Worm (Caenorhabditis elegans): ENCODE measurements around the gene unc-50.

The unc-50 gene

DNA sequence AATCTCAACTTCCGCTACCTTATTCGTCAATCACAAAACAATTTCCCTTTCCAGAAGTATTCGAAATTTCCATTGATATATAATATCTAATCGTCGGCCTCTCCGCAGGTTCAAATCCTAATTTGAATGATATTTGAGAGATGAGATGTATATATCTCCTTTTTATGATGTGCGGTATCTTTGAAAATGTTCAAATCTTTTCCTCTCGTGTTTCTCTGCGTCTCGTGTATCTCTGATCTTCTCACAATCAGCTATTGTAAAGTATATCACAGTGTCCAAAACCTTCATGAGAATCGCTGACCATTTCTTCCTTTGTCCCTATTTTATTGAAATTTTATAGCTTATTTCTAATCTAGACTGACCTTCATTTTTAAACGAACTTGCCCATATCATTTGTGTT is 28.2 kb downstream of the unc-50 start:
- TF ChIP-seq lin-14 (GFP tag; optimal IDR thresholded peaks at IDR 0.05) (peak; percentile 3), fkh-8 (tag; optimal IDR thresholded peaks at IDR 0.05) (no peak), unc-30 (tag; optimal IDR thresholded peaks at IDR 0.05) (no peak), lin-13 (GFP tag; optimal IDR thresholded peaks at IDR 0.05) (no peak), vab-15 (tag; optimal IDR thresholded peaks at IDR 0.05) (no peak), elt-3 (tag; optimal IDR thresholded peaks at IDR 0.05) (peak in 4 of 6 experiments; percentile 11 to 59 (median 32)), zip-4 (GFP tag; optimal IDR thresholded peaks at IDR 0.05) (no peak), mab-9 (GFP tag; IDR thresholded peaks at IDR 0.05) (no peak), nhr-90 (tag; optimal IDR thresholded peaks at IDR 0.05; ENCODE audit: poor library complexity) (no peak), nhr-237 (tag; optimal IDR thresholded peaks at IDR 0.05) (no peak), nhr-20 (tag; optimal IDR thresholded peaks at IDR 0.05) (no peak), ceh-88 (GFP tag; IDR thresholded peaks at IDR 0.05) (no peak), aha-1 (tag; optimal IDR thresholded peaks at IDR 0.05) (no peak), ets-5 (GFP tag; IDR thresholded peaks at IDR 0.05) (no peak), egl-13 (tag; optimal IDR thresholded peaks at IDR 0.05) (no peak), blmp-1 (tag; optimal IDR thresholded peaks at IDR 0.05) (peak; percentile 48), tbx-2 (tag; optimal IDR thresholded peaks at IDR 0.05) (no peak), fos-1 (tag; optimal IDR thresholded peaks at IDR 0.05) (no peak), irx-1 (tag; optimal IDR thresholded peaks at IDR 0.05) (no peak), ceh-8 (GFP tag; optimal IDR thresholded peaks at IDR 0.05) (no peak), nhr-85 (tag) (peak; percentile 73), sup-37 (GFP tag; optimal IDR thresholded peaks at IDR 0.05) (no peak), nhr-19 (GFP tag; conservative IDR thresholded peaks at IDR 0.05) (no peak)

ce11 chrIII:10285623-10286022 is 32.3 kb downstream of the unc-50 start, which contains the start of gene K10G9.2:
K10G9.2 (plus strand) TSS chrIII:10285923.
- no peak for TF ChIP-seq tbx-2 (tag; optimal IDR thresholded peaks at IDR 0.05)
- TF ChIP-seq hlh-17 (GFP tag; optimal IDR thresholded peaks at IDR 0.05; ENCODE audit: borderline replicate concordance): no peak
- TF ChIP-seq snu-23 (GFP tag; optimal IDR thresholded peaks at IDR 0.05): no peak
- TF ChIP-seq efl-1 (optimal IDR thresholded peaks at IDR 0.05): no peak
- no peak for TF ChIP-seq efl-1 (GFP tag; optimal IDR thresholded peaks at IDR 0.05 in 1 of 2)
- no peak for TF ChIP-seq unc-62 (GFP tag; optimal IDR thresholded peaks at IDR 0.05)
- no peak for TF ChIP-seq tlp-1 (tag; optimal IDR thresholded peaks at IDR 0.05)
- TF ChIP-seq fkh-8 (tag; optimal IDR thresholded peaks at IDR 0.05): no peak
- TF ChIP-seq irx-1 (tag; optimal IDR thresholded peaks at IDR 0.05): no peak
- TF ChIP-seq elt-2 (tag; optimal IDR thresholded peaks at IDR 0.05): no peak
- no peak for TF ChIP-seq mdl-1 (tag; optimal IDR thresholded peaks at IDR 0.05)
- TF ChIP-seq lir-3 (tag; optimal IDR thresholded peaks at IDR 0.05; ENCODE audit: poor library complexity): no peak
- no peak for TF ChIP-seq unc-86 (tag; optimal IDR thresholded peaks at IDR 0.05)
- TF ChIP-seq nhr-85 (tag): no peak
- no peak for TF ChIP-seq hlh-4 (tag; optimal IDR thresholded peaks at IDR 0.05)
- TF ChIP-seq C16A3.4 (tag; optimal IDR thresholded peaks at IDR 0.05): no peak
- TF ChIP-seq pqm-1 (tag; optimal IDR thresholded peaks at IDR 0.05): no peak
- TF ChIP-seq nhr-12 (tag; optimal IDR thresholded peaks at IDR 0.05): no peak
- TF ChIP-seq F16B12.6 (tag; optimal IDR thresholded peaks at IDR 0.05): no peak

DNA sequence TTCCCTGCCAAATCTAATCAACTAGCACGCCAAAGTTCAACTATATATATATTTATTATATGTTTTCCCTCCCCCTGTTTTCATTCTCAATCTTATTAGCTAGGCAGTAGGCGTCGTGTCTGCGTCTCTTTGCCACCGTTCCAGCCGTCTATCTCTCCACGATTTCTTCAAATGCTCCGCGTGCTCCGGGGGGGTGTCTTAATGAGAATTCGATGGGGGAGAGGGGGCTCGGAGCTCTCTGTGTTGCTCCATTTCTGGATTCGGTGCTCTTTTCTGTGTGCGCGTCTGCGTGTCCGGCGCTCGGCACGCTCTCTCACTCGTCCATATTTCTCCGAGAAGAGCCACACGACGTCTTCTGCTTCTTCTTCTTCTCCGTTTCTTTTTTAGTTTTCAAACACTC is 33.7 kb downstream of the unc-50 start:
- TF ChIP-seq mef-2 (tag; optimal IDR thresholded peaks at IDR 0.05) (peak; percentile 8), nhr-90 (tag; optimal IDR thresholded peaks at IDR 0.05; ENCODE audit: poor library complexity) (no peak), swsn-7 (tag; optimal IDR thresholded peaks at IDR 0.05) (peak; percentile 69), nhr-85 (tag) (no peak), nhr-77 (tag; optimal IDR thresholded peaks at IDR 0.05) (no peak), ztf-11 (tag; optimal IDR thresholded peaks at IDR 0.05) (no peak), nhr-84 (tag; optimal IDR thresholded peaks at IDR 0.05) (no peak), elt-2 (tag; optimal IDR thresholded peaks at IDR 0.05) (no peak), unc-62 (GFP tag; optimal IDR thresholded peaks at IDR 0.05) (no peak), alr-1 (tag; optimal IDR thresholded peaks at IDR 0.05; ENCODE audit: borderline replicate concordance) (no peak), ceh-82 (tag; optimal IDR thresholded peaks at IDR 0.05) (peak; percentile 47 to 58 (median 56)), ces-1 (GFP tag; optimal IDR thresholded peaks at IDR 0.05) (peak; percentile 24), nhr-11 (tag; optimal IDR thresholded peaks at IDR 0.05) (no peak), skn-1 (tag; optimal IDR thresholded peaks at IDR 0.05) (no peak), irx-1 (tag; optimal IDR thresholded peaks at IDR 0.05) (no peak), lin-15B (tag; optimal IDR thresholded peaks at IDR 0.05) (no peak), unc-130 (tag; optimal IDR thresholded peaks at IDR 0.05) (no peak), dsc-1 (tag; optimal IDR thresholded peaks at IDR 0.05) (peak; percentile 77), efl-1 (optimal IDR thresholded peaks at IDR 0.05) (peak; percentile 43 to 45), efl-1 (GFP tag; optimal IDR thresholded peaks at IDR 0.05 in 1 of 2) (peak in 1 of 2 experiments; percentile 35), pax-3 (tag; optimal IDR thresholded peaks at IDR 0.05) (peak; percentile 53)

Measured in whole organism, L1 larva.